Worm (Caenorhabditis elegans) whole organism, young adult: ENCODE measurements around the gene zipt-3.
A peak's percentile ranks its signal among the peaks of the same experiment; 100 is the strongest.

ENCODE experiments used
- C17E4.6 ChIP-seq: fragments of 200-800 bp; sonication (Bioruptor generic); IDR thresholded peaks from 2 replicates; pipeline ENCODE4 v1.3.6; 2022; ENCODE audit warnings: missing genetic modification reagents, missing genetic modification characterization, missing compliant biosample characterization
- F37B4.10 ChIP-seq: fragments of 200-800 bp; sonication (Bioruptor generic); IDR thresholded peaks from 2 replicates; pipeline ENCODE4 v1.3.6; 2022; ENCODE audit warnings: missing genetic modification characterization, missing compliant biosample characterization
- F52B5.7 ChIP-seq: sonication (generic microtip); optimal IDR thresholded peaks from 2 replicates; lab custom pipeline; 2016; ENCODE audit warnings: mild to moderate bottlenecking, missing genetic modification characterization, missing compliant biosample characterization
- F57C9.4 ChIP-seq: sonication (generic microtip); optimal IDR thresholded peaks from 2 replicates; lab custom pipeline; 2017; ENCODE audit warnings: mild to moderate bottlenecking, missing genetic modification characterization, missing compliant biosample characterization
- K12H6.12 ChIP-seq: fragments of 200-800 bp; sonication (Bioruptor generic); optimal IDR thresholded peaks from 2 replicates; lab custom pipeline; 2018; ENCODE audit warnings: mild to moderate bottlenecking, missing genetic modification characterization, missing compliant biosample characterization
- Y79H2A.3 ChIP-seq: fragments of 200-800 bp; sonication (Bioruptor generic); conservative IDR thresholded peaks from 2 replicates; pipeline ENCODE4 v1.3.6; 2022; ENCODE audit warnings: missing genetic modification reagents, missing genetic modification characterization, missing compliant biosample characterization
- ZK185.1 ChIP-seq: sonication (generic microtip); optimal IDR thresholded peaks from 2 replicates; lab custom pipeline; 2016; ENCODE audit warnings: mild to moderate bottlenecking, missing genetic modification characterization, missing compliant biosample characterization; ENCODE audit not compliant: poor library complexity, severe bottlenecking
- ama-1 ChIP-seq, 3 experiments: fragments of 150-350 bp in 1 of 3; sonication (generic microtip) in 2 of 3; optimal IDR thresholded peaks; 2 replicates each; lab custom pipeline; 2014 to 2018; ENCODE audit warnings: missing biosample characterization in 2 of 3, missing genetic modification characterization in 2 of 3, missing genetic modification reagents in 2 of 3
- athp-1 ChIP-seq: sonication (generic microtip); optimal IDR thresholded peaks from 2 replicates; lab custom pipeline; 2017; ENCODE audit warnings: mild to moderate bottlenecking, missing genetic modification characterization, missing compliant biosample characterization
- attf-3 ChIP-seq: fragments of 200-800 bp; sonication (Bioruptor generic); conservative IDR thresholded peaks from 2 replicates; pipeline ENCODE4 v1.3.6; 2022; ENCODE audit warnings: missing genetic modification reagents, missing genetic modification characterization, missing compliant biosample characterization
- bed-1 ChIP-seq: fragments of 200-800 bp; sonication (Bioruptor generic); IDR thresholded peaks from 2 replicates; pipeline ENCODE4 v1.3.6; 2022; ENCODE audit warnings: missing genetic modification reagents, missing genetic modification characterization, missing compliant biosample characterization
- ccch-3 ChIP-seq: fragments of 200-800 bp; sonication (Bioruptor generic); optimal IDR thresholded peaks from 2 replicates; lab custom pipeline; 2018; ENCODE audit warnings: mild to moderate bottlenecking, missing genetic modification characterization, missing compliant biosample characterization
- cebp-2 ChIP-seq: fragments of 200-800 bp; sonication (Bioruptor generic); IDR thresholded peaks from 2 replicates; pipeline ENCODE4 v1.3.6; 2022; ENCODE audit warnings: missing genetic modification characterization, missing compliant biosample characterization
- ceh-27 ChIP-seq: fragments of 200-800 bp; sonication (Bioruptor generic); optimal IDR thresholded peaks from 2 replicates; lab custom pipeline; 2018; ENCODE audit warnings: mild to moderate bottlenecking, missing genetic modification characterization, moderate library complexity, missing compliant biosample characterization
- ceh-58 ChIP-seq: fragments of 200-800 bp; sonication (Bioruptor generic); IDR thresholded peaks from 2 replicates; pipeline ENCODE4 v1.3.6; 2022; ENCODE audit warnings: missing genetic modification characterization, missing compliant biosample characterization
- die-1 ChIP-seq: sonication (generic microtip); optimal IDR thresholded peaks from 2 replicates; lab custom pipeline; 2016; ENCODE audit warnings: missing genotype, mild to moderate bottlenecking, missing genetic modification characterization, missing compliant biosample characterization
- dox-1 ChIP-seq: fragments of 200-800 bp; sonication (Bioruptor generic); IDR thresholded peaks from 2 replicates; pipeline ENCODE4 v1.3.6; 2022; ENCODE audit warnings: missing genetic modification reagents, missing genetic modification characterization, missing compliant biosample characterization
- dpl-1 ChIP-seq: fragments of 150-350 bp; optimal IDR thresholded peaks from 2 replicates; lab custom pipeline; 2014; ENCODE audit warnings: missing biosample characterization, missing genetic modification reagents, missing genetic modification characterization
- egrh-3 ChIP-seq: fragments of 200-800 bp; sonication (Bioruptor generic); IDR thresholded peaks from 2 replicates; pipeline ENCODE4 v1.3.6; 2022; ENCODE audit warnings: missing genetic modification reagents, missing genetic modification characterization, missing compliant biosample characterization
- ekl-4 ChIP-seq: fragments of 200-800 bp; sonication (Bioruptor generic); IDR thresholded peaks from 2 replicates; pipeline ENCODE4 v1.3.6; 2022; ENCODE audit warnings: missing genetic modification reagents, missing genetic modification characterization, missing compliant biosample characterization
- hlh-12 ChIP-seq: sonication (generic microtip); optimal IDR thresholded peaks from 2 replicates; lab custom pipeline; 2016; ENCODE audit warnings: missing genetic modification characterization, missing compliant biosample characterization
- hlh-26 ChIP-seq: fragments of 200-800 bp; sonication (Bioruptor generic); conservative IDR thresholded peaks from 2 replicates; pipeline ENCODE4 v1.3.6; 2022; ENCODE audit warnings: missing genetic modification reagents, missing genetic modification characterization, missing compliant biosample characterization
- hmg-1.2 ChIP-seq: fragments of 200-800 bp; sonication (Bioruptor generic); IDR thresholded peaks from 2 replicates; pipeline ENCODE4 v1.3.6; 2022; ENCODE audit warnings: missing genetic modification reagents, missing genetic modification characterization, missing compliant biosample characterization
- hsf-1 ChIP-seq: fragments of 200-800 bp; sonication (Bioruptor generic); IDR thresholded peaks from 2 replicates; pipeline ENCODE4 v1.3.6; 2022; ENCODE audit warnings: missing genetic modification reagents, missing genetic modification characterization, missing compliant biosample characterization
- let-526 ChIP-seq: fragments of 200-800 bp; sonication (Bioruptor generic); IDR thresholded peaks from 2 replicates; pipeline ENCODE4 v1.3.6; 2022; ENCODE audit warnings: missing genetic modification reagents, missing genetic modification characterization, missing compliant biosample characterization
- lin-35 ChIP-seq, 3 experiments: fragments of 150-350 bp in 2 of 3; sonication (generic microtip) in 1 of 3; optimal IDR thresholded peaks; 2 replicates each; lab custom pipeline; 2014 to 2018; ENCODE audit warnings: missing biosample characterization in 3 of 3, missing genetic modification characterization in 3 of 3, missing genetic modification reagents in 3 of 3
- lin-40 ChIP-seq: sonication (generic microtip); optimal IDR thresholded peaks from 2 replicates; lab custom pipeline; 2016; ENCODE audit warnings: missing genetic modification characterization, mild to moderate bottlenecking, missing compliant biosample characterization, missing genotype, missing genetic modification reagents
- lin-54 ChIP-seq: fragments of 200-800 bp; sonication (Bioruptor generic); optimal IDR thresholded peaks from 2 replicates; lab custom pipeline; 2018; ENCODE audit warnings: mild to moderate bottlenecking, missing genetic modification characterization, missing compliant biosample characterization
- lsl-1 ChIP-seq: fragments of 200-800 bp; sonication (Bioruptor generic); optimal IDR thresholded peaks from 2 replicates; lab custom pipeline; 2018; ENCODE audit warnings: mild to moderate bottlenecking, missing genetic modification characterization, moderate library complexity, missing compliant biosample characterization
- madf-10 ChIP-seq: sonication (generic microtip); optimal IDR thresholded peaks from 2 replicates; lab custom pipeline; 2016; ENCODE audit warnings: mild to moderate bottlenecking, missing genetic modification characterization, missing compliant biosample characterization
- madf-3 ChIP-seq: fragments of 200-800 bp; sonication (Bioruptor generic); IDR thresholded peaks from 2 replicates; pipeline ENCODE4 v1.3.6; 2022; ENCODE audit warnings: missing genetic modification reagents, missing genetic modification characterization, missing compliant biosample characterization
- nhr-120 ChIP-seq: fragments of 200-800 bp; sonication (Bioruptor generic); IDR thresholded peaks from 2 replicates; pipeline ENCODE4 v1.3.6; 2022; ENCODE audit warnings: missing genetic modification characterization, missing compliant biosample characterization
- pbrm-1 ChIP-seq: fragments of 200-800 bp; sonication (Bioruptor generic); IDR thresholded peaks from 2 replicates; pipeline ENCODE4 v1.3.6; 2022; ENCODE audit warnings: missing genetic modification reagents, missing genetic modification characterization, missing compliant biosample characterization
- rcor-1 ChIP-seq: fragments of 200-800 bp; sonication (Bioruptor generic); IDR thresholded peaks from 2 replicates; pipeline ENCODE4 v1.3.6; 2022; ENCODE audit warnings: missing genetic modification reagents, missing genetic modification characterization, missing compliant biosample characterization
- snpc-1.3 ChIP-seq: sonication (generic microtip); optimal IDR thresholded peaks from 2 replicates; lab custom pipeline; 2017; ENCODE audit warnings: missing genetic modification characterization, mild to moderate bottlenecking, missing compliant biosample characterization, antibody characterized with exemption, moderate library complexity, missing genotype, missing genetic modification reagents; ENCODE audit not compliant: insufficient read depth
- tbp1 ChIP-seq: fragments of 200-800 bp; sonication (Bioruptor generic); optimal IDR thresholded peaks from 2 replicates; lab custom pipeline; 2018; ENCODE audit warnings: mild to moderate bottlenecking, missing genetic modification characterization, missing compliant biosample characterization
- tbx-9 ChIP-seq: sonication (generic microtip); optimal IDR thresholded peaks from 2 replicates; lab custom pipeline; 2016; ENCODE audit warnings: borderline replicate concordance, missing genetic modification characterization, inconsistent platforms, missing compliant biosample characterization
- zfh-2 ChIP-seq: fragments of 200-800 bp; sonication (Bioruptor generic); conservative IDR thresholded peaks from 2 replicates; pipeline ENCODE4 v1.3.6; 2022; ENCODE audit warnings: missing genetic modification reagents, missing genetic modification characterization, missing compliant biosample characterization
- zim-3 ChIP-seq: sonication (generic microtip); optimal IDR thresholded peaks from 2 replicates; lab custom pipeline; 2017; ENCODE audit warnings: mild to moderate bottlenecking, missing genetic modification characterization, moderate library complexity, missing compliant biosample characterization
- ztf-25 ChIP-seq: fragments of 200-800 bp; sonication (Bioruptor generic); IDR thresholded peaks from 2 replicates; pipeline ENCODE4 v1.3.6; 2022; ENCODE audit warnings: missing genetic modification reagents, missing genetic modification characterization, missing compliant biosample characterization
- ztf-28 ChIP-seq: fragments of 200-800 bp; sonication (Bioruptor generic); IDR thresholded peaks from 2 replicates; pipeline ENCODE4 v1.3.6; 2022; ENCODE audit warnings: missing genetic modification reagents, missing genetic modification characterization, missing compliant biosample characterization

Gene zipt-3

DNA sequence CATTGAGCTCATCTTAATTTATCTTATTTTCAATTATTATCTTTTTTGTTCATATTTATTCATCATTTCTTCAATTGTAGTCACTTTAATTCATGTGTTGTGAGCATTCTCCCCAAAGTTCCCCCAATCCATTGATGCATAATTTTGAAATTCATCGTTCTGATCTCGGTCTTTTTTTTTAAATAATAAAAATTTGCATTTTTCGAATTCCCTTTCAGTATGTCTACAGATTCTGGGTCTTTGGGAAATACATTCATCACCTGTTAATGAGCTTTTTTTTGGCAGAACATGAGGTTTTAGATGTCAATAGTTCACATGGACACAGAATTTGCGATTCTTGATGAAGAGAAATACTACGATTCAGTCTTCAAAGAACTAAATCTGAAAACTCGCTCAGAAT, 1.9 kb downstream of the zipt-3 start, which contains the start of gene damt-1:
TSS of gene damt-1 (plus strand) at position 301 of the 400 bp plus-strand sequence.
- TF ChIP-seq rcor-1 (GFP tag; lab: Robert Waterston, UW) (no peak), tbp1 (no peak), ztf-25 (GFP tag; lab: Robert Waterston, UW) (no peak), zim-3 (no peak), pbrm-1 (GFP tag; lab: Robert Waterston, UW) (no peak), C17E4.6 (no peak), zfh-2 (no peak), madf-10 (no peak), K12H6.12 (tag; lab: Kevin White, UChicago) (no peak), ccch-3 (no peak), madf-3 (GFP tag; lab: Robert Waterston, UW) (no peak), ekl-4 (GFP tag; lab: Robert Waterston, UW) (no peak), die-1 (tag; lab: Kevin White, UChicago) (no peak), let-526 (GFP tag; lab: Robert Waterston, UW) (no peak)
- TF ChIP-seq, all 124 proteins: peak for 0

DNA sequence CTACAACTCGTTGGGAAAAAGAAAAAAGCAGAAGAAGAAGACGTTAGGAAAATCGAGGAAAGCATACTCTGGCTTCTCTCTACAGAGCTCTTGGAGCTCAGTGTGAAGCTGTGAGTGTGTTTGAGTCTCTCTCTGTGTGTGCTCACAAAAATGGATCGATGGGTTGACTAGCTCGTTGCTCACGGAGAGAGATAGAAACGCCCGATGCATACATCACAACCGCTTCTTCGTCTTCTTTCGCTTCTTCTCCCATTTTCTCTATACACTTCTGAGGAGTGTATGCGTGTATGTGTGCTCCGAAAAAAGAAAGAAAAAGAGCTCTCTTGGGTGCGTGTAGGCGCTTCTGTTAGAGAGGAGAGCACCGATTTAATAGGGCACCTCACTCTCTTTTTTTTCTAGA, 7.2 kb downstream of the zipt-3 start:
- TF ChIP-seq K12H6.12 (tag; lab: Kevin White, UChicago): peak; percentile 60
- no peak for TF ChIP-seq tbx-9 (tag; lab: Kevin White, UChicago)
- TF ChIP-seq hmg-1.2: peak; percentile 28; the same call in 1 of the 2 replicates
- TF ChIP-seq lin-35 (GFP tag; optimal IDR thresholded peaks at IDR 0.05; lab: Kevin White, UChicago): peak in 1 of 3 experiments; percentile 36
- no peak for TF ChIP-seq bed-1
- no peak for TF ChIP-seq ama-1 (optimal IDR thresholded peaks at IDR 0.05; lab: Kevin White, UChicago)
- TF ChIP-seq ama-1 (GFP tag; optimal IDR thresholded peaks at IDR 0.05; lab: Kevin White, UChicago): no peak
- no peak for TF ChIP-seq let-526 (GFP tag; lab: Robert Waterston, UW)
- TF ChIP-seq ZK185.1 (tag; lab: Kevin White, UChicago): peak; percentile 46
- TF ChIP-seq ekl-4 (GFP tag; lab: Robert Waterston, UW): no peak
- peak; percentile 34 for TF ChIP-seq ceh-27

DNA sequence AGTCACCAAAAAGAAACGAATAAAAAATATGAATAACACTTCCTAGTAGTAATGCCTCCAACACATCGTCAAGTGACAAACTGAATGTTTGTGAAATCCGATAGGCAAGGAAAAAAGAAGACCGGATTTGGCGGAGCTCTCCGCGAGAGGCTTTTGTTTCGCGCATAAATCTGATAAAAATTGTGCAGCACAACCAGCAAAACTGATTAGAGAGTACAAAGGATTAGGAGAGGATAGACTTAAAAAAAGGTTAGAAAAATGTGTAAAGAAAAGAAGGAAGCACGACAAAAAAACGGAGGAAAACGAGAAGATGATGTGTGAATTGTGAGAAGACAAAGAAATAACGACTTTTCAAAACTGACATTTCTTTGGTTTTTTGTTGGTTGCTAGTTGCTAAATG, 9.8 kb downstream of the zipt-3 start, which contains the start of gene rab-3:
TSS of gene rab-3 (minus strand) at position 147 of the 400 bp plus-strand sequence.
- TF ChIP-seq lsl-1 (GFP tag; lab: Kevin White, UChicago): no peak
- TF ChIP-seq attf-3 (GFP tag; lab: Robert Waterston, UW): no peak
- TF ChIP-seq C17E4.6: no peak
- no peak for TF ChIP-seq ekl-4 (GFP tag; lab: Robert Waterston, UW)
- TF ChIP-seq ceh-58 (GFP tag; lab: Robert Waterston, UW): no peak
- no peak for TF ChIP-seq egrh-3 (GFP tag; lab: Robert Waterston, UW)
- no peak for TF ChIP-seq snpc-1.3
- TF ChIP-seq F52B5.7 (tag; lab: Kevin White, UChicago): no peak

DNA sequence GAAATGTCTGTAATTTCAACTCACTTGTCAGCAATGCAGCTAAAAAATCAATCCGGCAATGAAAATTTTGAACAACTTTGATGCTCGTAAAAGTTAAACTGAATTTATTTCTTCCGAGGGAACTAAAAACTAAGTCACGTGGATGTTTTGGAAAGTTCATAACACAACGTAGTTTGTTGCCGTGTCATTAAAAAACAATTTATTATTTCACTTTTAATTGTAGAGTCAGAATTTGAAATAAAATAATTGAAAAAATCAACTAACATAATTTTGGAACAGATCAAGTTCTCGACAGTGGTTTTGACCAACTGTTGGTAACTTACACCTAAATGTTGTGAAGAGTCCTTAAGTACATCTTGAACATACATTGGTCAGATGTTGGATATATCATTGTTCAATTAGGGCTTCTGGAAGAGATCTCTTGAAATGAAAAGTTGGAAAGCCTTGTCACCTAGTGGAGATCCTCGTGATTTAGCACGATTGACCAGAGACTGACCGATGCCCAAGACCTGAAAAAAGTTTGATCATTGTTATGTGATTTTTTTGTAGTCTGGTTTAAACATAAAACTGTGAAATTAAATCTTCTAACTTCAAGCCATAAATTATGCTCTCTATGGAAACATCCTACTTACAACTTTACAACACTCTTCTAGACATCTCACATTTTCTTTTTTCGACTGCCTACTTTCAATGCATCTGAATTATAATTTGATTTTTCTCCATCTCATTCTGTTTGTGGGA, 12.6 kb downstream of the zipt-3 start, which contains the start of the genes C18A3.7 and C18A3.11:
TSS of gene C18A3.7 (minus strand) at position 101 of the 741 bp plus-strand sequence.
TSS of gene C18A3.11 (plus strand) at position 691 of the 741 bp plus-strand sequence.
- TF ChIP-seq hlh-26 (no peak), snpc-1.3 (no peak), dox-1 (no peak), madf-3 (GFP tag; lab: Robert Waterston, UW) (no peak)

DNA sequence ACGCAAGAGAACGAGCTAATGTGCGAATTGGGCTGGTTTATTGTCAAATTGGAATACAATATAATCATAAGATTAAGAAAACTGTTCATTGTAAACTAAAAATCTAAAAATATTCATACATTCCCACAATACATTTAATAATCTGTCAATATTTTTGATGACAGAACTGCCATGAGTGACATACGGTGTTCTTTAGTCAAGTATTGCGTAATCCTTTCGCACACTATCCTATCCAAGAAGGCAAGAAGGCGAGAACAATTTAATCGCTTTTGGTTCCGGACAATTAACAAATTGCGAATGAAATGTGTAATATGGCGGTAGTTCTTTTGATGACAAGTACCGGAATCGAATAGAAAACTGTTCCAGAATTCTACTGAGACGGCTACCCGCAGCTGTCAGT, 17.0 kb downstream of the zipt-3 start:
- TF ChIP-seq nhr-120: no peak
- TF ChIP-seq zfh-2: no peak
- TF ChIP-seq hlh-12 (tag; lab: Kevin White, UChicago): no peak
- TF ChIP-seq F37B4.10 (GFP tag; lab: Robert Waterston, UW): no peak
- no peak for TF ChIP-seq ztf-28
- no peak for TF ChIP-seq lin-54 (GFP tag; lab: Kevin White, UChicago)
- no peak for TF ChIP-seq dpl-1
- no peak for TF ChIP-seq F57C9.4
- TF ChIP-seq Y79H2A.3: no peak
- TF ChIP-seq madf-3 (GFP tag; lab: Robert Waterston, UW): no peak
- no peak for TF ChIP-seq cebp-2 (GFP tag; lab: Robert Waterston, UW)
- TF ChIP-seq athp-1 (tag; lab: Kevin White, UChicago): no peak
- TF ChIP-seq hsf-1 (GFP tag; lab: Robert Waterston, UW): no peak
- TF ChIP-seq lin-40 (tag; lab: Kevin White, UChicago): no peak
